Fruit fly (Drosophila melanogaster): Measurements from ENCODE around the gene Hmx.

Gene Hmx

dm6 chr3R:17535106-17535764 lies 23.5 kb upstream of the Hmx start (continued):
- TF ChIP-seq Poxn (GFP tag; IDR thresholded peaks at IDR 0.05), result no peak
- no peak for TF ChIP-seq klu (GFP tag; IDR thresholded peaks at IDR 0.05)
- TF ChIP-seq stc (GFP tag; IDR thresholded peaks at IDR 0.05), result no peak
- no peak for TF ChIP-seq CG17612 (GFP tag; IDR thresholded peaks at IDR 0.05)
- TF ChIP-seq CG3726 (GFP tag; IDR thresholded peaks at IDR 0.05), result no peak
- TF ChIP-seq CG12104 (GFP tag; optimal IDR thresholded peaks at IDR 0.05), result peak; percentile 29
- TF ChIP-seq Ptx1 (GFP tag; IDR thresholded peaks at IDR 0.05), result peak; percentile 21; the same call in 1 of the 2 replicates
- no peak for TF ChIP-seq CG7745 (tag; optimal IDR thresholded peaks at IDR 0.05)
- TF ChIP-seq Spps (tag; optimal IDR thresholded peaks at IDR 0.05), result no peak
- peak; percentile 64 for TF ChIP-seq sd (tag; optimal IDR thresholded peaks at IDR 0.05)
- no peak for TF ChIP-seq sim (GFP tag; IDR thresholded peaks at IDR 0.05)
- no peak for TF ChIP-seq ind (GFP tag; optimal IDR thresholded peaks at IDR 0.05)
- peak; percentile 13 for TF ChIP-seq CG13296 (GFP tag; optimal IDR thresholded peaks at IDR 0.05)
- TF ChIP-seq CG12744 (GFP tag; optimal IDR thresholded peaks at IDR 0.05), result no peak
- TF ChIP-seq sqz (GFP tag; optimal IDR thresholded peaks at IDR 0.05), result no peak
- no peak for TF ChIP-seq peb (GFP tag; IDR thresholded peaks at IDR 0.05)
- TF ChIP-seq CG12299 (tag; optimal IDR thresholded peaks at IDR 0.05), result no peak
- TF ChIP-seq odd (GFP tag; optimal IDR thresholded peaks at IDR 0.05), result peak; percentile 51
- no peak for TF ChIP-seq CG14860 (GFP tag; IDR thresholded peaks at IDR 0.05; ENCODE audit: partially characterized antibody)
- no peak for TF ChIP-seq CG6791 (GFP tag; IDR thresholded peaks at IDR 0.05; ENCODE audit: partially characterized antibody)
- TF ChIP-seq TFAM (GFP tag; optimal IDR thresholded peaks at IDR 0.05), result no peak
- peak; percentile 56 for TF ChIP-seq Xrp1 (GFP tag; IDR thresholded peaks at IDR 0.05)
- no peak for TF ChIP-seq CG18476 (GFP tag; optimal IDR thresholded peaks at IDR 0.05)
- TF ChIP-seq h (optimal IDR thresholded peaks at IDR 0.05), result no peak
- no peak for TF ChIP-seq Dip2 (GFP tag; IDR thresholded peaks at IDR 0.05)
- TF ChIP-seq E2f2 (GFP tag; IDR thresholded peaks at IDR 0.05), result peak; percentile 13; the same call in 1 of the 2 replicates
- TF ChIP-seq Hmr (GFP tag; optimal IDR thresholded peaks at IDR 0.05), result peak; percentile 59
- TF ChIP-seq Hr51 (GFP tag; optimal IDR thresholded peaks at IDR 0.05), result peak in 1 of 2 experiments; percentile 77
- peak; percentile 55 for TF ChIP-seq CG9727 (GFP tag; optimal IDR thresholded peaks at IDR 0.05)
- TF ChIP-seq bab2 (GFP tag; optimal IDR thresholded peaks at IDR 0.05), result no peak
- TF ChIP-seq CoRest (tag; optimal IDR thresholded peaks at IDR 0.05), result peak; percentile 69
- peak; percentile 36 for TF ChIP-seq salm (tag; optimal IDR thresholded peaks at IDR 0.05)
- TF ChIP-seq HLHmδ (GFP tag; optimal IDR thresholded peaks at IDR 0.05), result no peak
- TF ChIP-seq CG17802 (tag; optimal IDR thresholded peaks at IDR 0.05), result no peak
- TF ChIP-seq Hmx (GFP tag; optimal IDR thresholded peaks at IDR 0.05), result no peak
- no peak for TF ChIP-seq hth (optimal IDR thresholded peaks at IDR 0.05)
- TF ChIP-seq ftz-f1 (GFP tag; optimal IDR thresholded peaks at IDR 0.05), result peak; percentile 22
- no peak for TF ChIP-seq CG4328 (GFP tag; optimal IDR thresholded peaks at IDR 0.05)
- no peak for TF ChIP-seq C15 (GFP tag; IDR thresholded peaks at IDR 0.05)
- peak; percentile 48 for TF ChIP-seq Sox102F (GFP tag; optimal IDR thresholded peaks at IDR 0.05)
- no peak for TF ChIP-seq kay (GFP tag; optimal IDR thresholded peaks at IDR 0.05)
- TF ChIP-seq hbn (GFP tag; IDR thresholded peaks at IDR 0.05; ENCODE audit: partially characterized antibody), result no peak
- no peak for TF ChIP-seq NK7.1 (GFP tag; optimal IDR thresholded peaks at IDR 0.05)
- no peak for TF ChIP-seq CG10321 (GFP tag; IDR thresholded peaks at IDR 0.05)
- no peak for TF ChIP-seq CkIIα-i1 (GFP tag; IDR thresholded peaks at IDR 0.05)
- TF ChIP-seq CG17186 (GFP tag; optimal IDR thresholded peaks at IDR 0.05), result no peak
- no peak for TF ChIP-seq CG8478 (optimal IDR thresholded peaks at IDR 0.05)
- TF ChIP-seq CG4617 (GFP tag; optimal IDR thresholded peaks at IDR 0.05; ENCODE audit: borderline replicate concordance), result no peak
- TF ChIP-seq Lpt (GFP tag; optimal IDR thresholded peaks at IDR 0.05), result no peak
- TF ChIP-seq lola (GFP tag; optimal IDR thresholded peaks at IDR 0.05), result peak in 1 of 3 experiments; percentile 28
- peak; percentile 75 for TF ChIP-seq CG15269 (tag; optimal IDR thresholded peaks at IDR 0.05)
